Fruit fly (Drosophila melanogaster) whole organism, prepupa: ENCODE measurements around the gene Cdc42.

ENCODE experiments used
- Blimp-1 ChIP-seq: fragments of 200-800 bp; sonication (Bioruptor generic); optimal IDR thresholded peaks from 3 replicates; lab custom pipeline; 2017; ENCODE audit warnings: missing biosample characterization, missing genetic modification characterization, mild to moderate bottlenecking, moderate library complexity, missing genetic modification reagents
- CG10631 ChIP-seq: fragments of 200-800 bp; sonication (Bioruptor generic); optimal IDR thresholded peaks from 2 replicates; lab custom pipeline; 2016; ENCODE audit warnings: missing biosample characterization, missing genetic modification characterization
- CG10669 ChIP-seq: fragments of 200-800 bp; sonication (Bioruptor generic); optimal IDR thresholded peaks from 3 replicates; lab custom pipeline; 2018; ENCODE audit warnings: missing biosample characterization, mild to moderate bottlenecking, missing genetic modification characterization, moderate library complexity
- CG11294 ChIP-seq: fragments of 200-800 bp; sonication (Bioruptor generic); IDR thresholded peaks from 2 replicates; pipeline ENCODE4 v1.3.6; 2022; ENCODE audit warnings: missing biosample characterization, missing genetic modification characterization
- CG1621 ChIP-seq: fragments of 200-800 bp; sonication (Bioruptor generic); optimal IDR thresholded peaks from 3 replicates; lab custom pipeline; 2018; ENCODE audit warnings: missing biosample characterization, mild to moderate bottlenecking, missing genetic modification characterization
- CG16779 ChIP-seq: fragments of 200-800 bp; sonication (Bioruptor generic); optimal IDR thresholded peaks from 3 replicates; lab custom pipeline; 2017; ENCODE audit warnings: missing biosample characterization, mild to moderate bottlenecking, missing genetic modification characterization
- CG3032 ChIP-seq: fragments of 200-800 bp; optimal IDR thresholded peaks from 2 replicates; lab custom pipeline; 2019; ENCODE audit warnings: missing biosample characterization, mild to moderate bottlenecking, missing genetic modification characterization, moderate library complexity
- CG32006 ChIP-seq: fragments of 200-800 bp; sonication (Bioruptor generic); optimal IDR thresholded peaks from 3 replicates; lab custom pipeline; 2017; ENCODE audit warnings: missing biosample characterization, mild to moderate bottlenecking, missing genetic modification characterization
- CG3919 ChIP-seq: fragments of 200-800 bp; sonication (Bioruptor generic); optimal IDR thresholded peaks from 3 replicates; lab custom pipeline; 2016; ENCODE audit warnings: missing biosample characterization, missing genetic modification characterization
- CG4318 ChIP-seq: fragments of 200-800 bp; sonication (Bioruptor generic); optimal IDR thresholded peaks from 3 replicates; lab custom pipeline; 2017; ENCODE audit warnings: missing biosample characterization, mild to moderate bottlenecking, missing genetic modification characterization
- CG6163 ChIP-seq: fragments of 200-800 bp; sonication (Bioruptor generic); IDR thresholded peaks from 3 replicates; pipeline ENCODE4 v1.3.6; 2022; ENCODE audit warnings: missing biosample characterization, missing genetic modification characterization
- CG6276 ChIP-seq: fragments of 200-800 bp; sonication (Bioruptor generic); optimal IDR thresholded peaks from 2 replicates; lab custom pipeline; 2017; ENCODE audit warnings: missing biosample characterization, mild to moderate bottlenecking, missing genetic modification characterization
- CG6792 ChIP-seq: fragments of 200-800 bp; sonication (Bioruptor generic); optimal IDR thresholded peaks from 3 replicates; lab custom pipeline; 2016; ENCODE audit warnings: missing biosample characterization, missing genetic modification characterization
- CG6808 ChIP-seq: fragments of 200-800 bp; sonication (Bioruptor generic); optimal IDR thresholded peaks from 3 replicates; lab custom pipeline; 2017; ENCODE audit warnings: missing biosample characterization, missing genetic modification characterization, mild to moderate bottlenecking, moderate library complexity, missing genetic modification reagents
- CG6854 ChIP-seq: fragments of 200-800 bp; sonication (Bioruptor generic); optimal IDR thresholded peaks from 2 replicates; lab custom pipeline; 2017; ENCODE audit warnings: missing biosample characterization, mild to moderate bottlenecking, missing genetic modification characterization
- CG8119 ChIP-seq: fragments of 200-800 bp; sonication (Bioruptor generic); IDR thresholded peaks from 3 replicates; pipeline ENCODE4 v1.3.6; 2022; ENCODE audit warnings: missing biosample characterization, missing genetic modification characterization
- CG9139 ChIP-seq: fragments of 200-800 bp; sonication (Bioruptor generic); optimal IDR thresholded peaks from 3 replicates; lab custom pipeline; 2017; ENCODE audit warnings: missing biosample characterization, mild to moderate bottlenecking, missing genetic modification characterization
- Eip78C ChIP-seq: fragments of 200-800 bp; sonication (Bioruptor generic); peaks from one replicate; lab custom pipeline; 2016; ENCODE audit warnings: missing biosample characterization, missing genetic modification characterization
- Eip93F ChIP-seq: fragments of 200-800 bp; sonication (Bioruptor generic); optimal IDR thresholded peaks from 2 replicates; lab custom pipeline; 2016; ENCODE audit warnings: missing biosample characterization, mild to moderate bottlenecking, missing genetic modification characterization
- Ets21C ChIP-seq: fragments of 200-800 bp; sonication (Bioruptor generic); optimal IDR thresholded peaks from 3 replicates; lab custom pipeline; 2016; ENCODE audit warnings: missing biosample characterization, missing genetic modification characterization
- Ets96B ChIP-seq: fragments of 200-800 bp; optimal IDR thresholded peaks from 2 replicates; lab custom pipeline; 2019; ENCODE audit warnings: missing biosample characterization, mild to moderate bottlenecking, missing genetic modification characterization, moderate library complexity
- Hr39 ChIP-seq: fragments of 200-800 bp; sonication (Bioruptor generic); optimal IDR thresholded peaks from 2 replicates; lab custom pipeline; 2016; ENCODE audit warnings: missing biosample characterization, missing genetic modification characterization
- Hr4 ChIP-seq: fragments of 200-800 bp; sonication (Bioruptor generic); optimal IDR thresholded peaks from 3 replicates; lab custom pipeline; 2016; ENCODE audit warnings: missing biosample characterization, missing genetic modification characterization
- OdsH ChIP-seq: fragments of 200-800 bp; sonication (Bioruptor generic); optimal IDR thresholded peaks from 3 replicates; lab custom pipeline; 2016; ENCODE audit warnings: missing biosample characterization, missing genetic modification characterization
- Smox ChIP-seq: fragments of 200-800 bp; sonication (Bioruptor generic); optimal IDR thresholded peaks from 3 replicates; lab custom pipeline; 2016; ENCODE audit warnings: missing biosample characterization, missing genetic modification characterization
- Sox14 ChIP-seq: fragments of 200-800 bp; sonication (Bioruptor generic); optimal IDR thresholded peaks from 3 replicates; lab custom pipeline; 2016; ENCODE audit warnings: missing biosample characterization, missing genetic modification characterization
- Sox15 ChIP-seq: fragments of 200-800 bp; sonication (Bioruptor generic); optimal IDR thresholded peaks from 3 replicates; lab custom pipeline; 2016; ENCODE audit warnings: missing biosample characterization, missing genetic modification characterization
- achi ChIP-seq: fragments of 200-800 bp; sonication (Bioruptor generic); optimal IDR thresholded peaks from 3 replicates; lab custom pipeline; 2016; ENCODE audit warnings: missing biosample characterization, missing genetic modification characterization
- esn ChIP-seq: fragments of 200-800 bp; sonication (Bioruptor generic); optimal IDR thresholded peaks from 2 replicates; lab custom pipeline; 2016; ENCODE audit warnings: missing biosample characterization, mild to moderate bottlenecking, missing genetic modification characterization, moderate library complexity
- fd85E ChIP-seq: fragments of 200-800 bp; sonication (Bioruptor generic); optimal IDR thresholded peaks from 3 replicates; lab custom pipeline; 2016; ENCODE audit warnings: missing biosample characterization, missing genetic modification characterization
- lz ChIP-seq: fragments of 200-800 bp; sonication (Bioruptor generic); optimal IDR thresholded peaks from 3 replicates; lab custom pipeline; 2016; ENCODE audit warnings: missing biosample characterization, missing genetic modification characterization
- net ChIP-seq: fragments of 200-800 bp; sonication (Bioruptor generic); optimal IDR thresholded peaks from 3 replicates; lab custom pipeline; 2016; ENCODE audit warnings: missing biosample characterization, missing genetic modification characterization
- pdm3 ChIP-seq: fragments of 200-800 bp; sonication (Bioruptor generic); optimal IDR thresholded peaks from 3 replicates; lab custom pipeline; 2016; ENCODE audit warnings: missing biosample characterization, missing genetic modification characterization
- ss ChIP-seq, 2 experiments: fragments of 200-800 bp; sonication (Bioruptor generic); optimal IDR thresholded peaks; 2 replicates in 1 of 2; 3 replicates in 1 of 2; lab custom pipeline; 2017 to 2018; ENCODE audit warnings: mild to moderate bottlenecking in 2 of 2, missing biosample characterization in 2 of 2, missing genetic modification characterization in 2 of 2, moderate library complexity in 1 of 2
- topi ChIP-seq: fragments of 200-800 bp; sonication (Bioruptor generic); optimal IDR thresholded peaks from 3 replicates; lab custom pipeline; 2016; ENCODE audit warnings: missing biosample characterization, missing genetic modification characterization

The Cdc42 gene

dm6 chrX:19694792-19695558, 1.9 kb upstream of the Cdc42 start, which contains the start of gene CG14229 (continued):
- TF ChIP-seq CG6276: no peak
- no peak for TF ChIP-seq fd85E (GFP tag; lab: Kevin White, UChicago)
- no peak for TF ChIP-seq CG16779 (tag; lab: Kevin White, UChicago)
- TF ChIP-seq Sox15 (GFP tag; lab: Kevin White, UChicago): peak; percentile 19
- peak; percentile 43 for TF ChIP-seq CG32006 (GFP tag; lab: Kevin White, UChicago)
- TF ChIP-seq Hr39 (GFP tag; lab: Kevin White, UChicago): peak; percentile 34
- peak; percentile 44 for TF ChIP-seq OdsH (GFP tag; lab: Kevin White, UChicago)
- TF ChIP-seq CG4318 (GFP tag; lab: Kevin White, UChicago): no peak
- TF ChIP-seq CG10669 (GFP tag; lab: Kevin White, UChicago): peak; percentile 5
- TF ChIP-seq CG6163: peak; percentile 66
- no peak for TF ChIP-seq Eip93F (GFP tag; lab: Kevin White, UChicago)
- no peak for TF ChIP-seq CG3032 (tag; lab: Kevin White, UChicago)
- TF ChIP-seq pdm3 (GFP tag; lab: Kevin White, UChicago): peak; percentile 56
- TF ChIP-seq Ets21C (GFP tag; lab: Kevin White, UChicago): no peak
- TF ChIP-seq CG8119 (GFP tag; lab: Robert Waterston, UW): peak; percentile 35; the same call in 1 of the 3 replicates
- peak; percentile 47 for TF ChIP-seq topi
- TF ChIP-seq, all 60 proteins: peak for 28

DNA sequence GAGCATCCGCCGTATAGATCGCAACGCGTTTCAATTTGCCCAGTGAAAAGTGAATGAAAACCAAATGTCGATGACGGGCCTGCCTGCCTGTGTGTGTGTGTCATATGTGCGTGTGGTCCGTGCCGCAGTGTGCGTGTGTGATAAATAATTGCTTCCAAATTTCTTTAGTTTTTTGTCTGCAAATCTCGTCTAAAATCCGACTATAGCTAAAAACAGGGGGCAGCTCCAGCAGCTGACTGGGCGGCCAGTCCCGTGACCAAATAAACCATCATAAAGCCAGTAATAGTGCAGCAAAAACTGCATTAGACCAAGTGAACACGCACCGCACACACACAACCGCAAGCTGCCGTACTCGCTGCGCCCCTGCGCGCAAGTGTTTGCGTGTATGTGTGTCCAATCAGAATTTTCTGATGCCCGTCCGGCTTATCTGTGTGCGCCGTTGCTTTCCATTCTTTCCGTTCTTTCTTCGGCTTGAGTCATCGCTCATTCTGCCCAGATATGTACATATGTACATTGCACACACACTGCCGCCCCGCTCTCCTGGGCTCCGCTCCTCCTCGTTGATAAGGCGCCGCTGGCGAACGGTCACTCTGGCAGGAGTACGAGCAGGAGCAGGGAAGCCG, 475 bp downstream of the Cdc42 start:
- TF ChIP-seq Smox (GFP tag; lab: Kevin White, UChicago): no peak
- TF ChIP-seq lz (GFP tag; lab: Kevin White, UChicago): no peak
- TF ChIP-seq esn (GFP tag; lab: Kevin White, UChicago): peak; percentile 21
- TF ChIP-seq net (GFP tag; lab: Kevin White, UChicago): no peak
- no peak for TF ChIP-seq CG6808 (GFP tag; lab: Kevin White, UChicago)
- TF ChIP-seq CG6792 (GFP tag; lab: Kevin White, UChicago): no peak
- TF ChIP-seq Blimp-1: no peak
- TF ChIP-seq CG6854 (GFP tag; lab: Kevin White, UChicago): peak; percentile 10
- TF ChIP-seq Sox14 (GFP tag; lab: Kevin White, UChicago): peak; percentile 48
- TF ChIP-seq fd85E (GFP tag; lab: Kevin White, UChicago): no peak
- TF ChIP-seq Eip78C (GFP tag; lab: Kevin White, UChicago): peak; percentile 60
- no peak for TF ChIP-seq CG3032 (tag; lab: Kevin White, UChicago)
- TF ChIP-seq CG1621 (tag; lab: Kevin White, UChicago): peak; percentile 63
- TF ChIP-seq CG11294 (GFP tag; lab: Robert Waterston, UW): no peak
- peak; percentile 30 to 55 for TF ChIP-seq ss (GFP tag; optimal IDR thresholded peaks at IDR 0.05; lab: Kevin White, UChicago)
- TF ChIP-seq CG6163: 0 out of 3 replicates have a peak, but pooled peaks have one; percentile 24
- TF ChIP-seq topi: peak; percentile 31

DNA sequence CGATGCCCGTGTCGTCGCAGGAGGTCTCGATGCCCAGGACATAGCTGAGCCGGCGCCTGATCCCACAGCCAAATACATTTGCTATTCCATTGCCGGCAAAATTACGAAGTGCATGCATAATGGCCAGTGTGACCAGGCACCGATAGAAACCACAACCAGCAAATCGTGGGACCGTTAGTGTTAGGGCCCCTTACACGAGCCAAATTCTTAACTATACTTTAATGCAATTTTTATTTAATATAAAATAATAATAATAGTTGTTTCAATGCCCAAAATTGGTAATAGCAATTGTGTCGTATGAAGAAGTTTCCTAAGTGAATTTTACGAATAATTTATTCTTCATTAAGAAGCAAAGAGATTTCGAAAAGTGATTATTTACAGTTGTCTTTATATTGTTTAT, 4.7 kb downstream of the Cdc42 start, which contains the start of gene Tcs4:
Gene Tcs4, minus strand, starts transcription at position 145 of the 400 bp plus-strand sequence.
- TF ChIP-seq CG3919 (GFP tag; lab: Kevin White, UChicago) (no peak), Eip78C (GFP tag; lab: Kevin White, UChicago) (peak; percentile 67), Hr4 (GFP tag; lab: Kevin White, UChicago) (no peak), CG6163 (peak; percentile 43; the same call in 1 of the 3 replicates), esn (GFP tag; lab: Kevin White, UChicago) (peak; percentile 32), CG6792 (GFP tag; lab: Kevin White, UChicago) (no peak), CG10631 (GFP tag; lab: Kevin White, UChicago) (no peak), CG9139 (GFP tag; lab: Kevin White, UChicago) (no peak), Ets96B (tag; lab: Kevin White, UChicago) (no peak), CG3032 (tag; lab: Kevin White, UChicago) (peak; percentile 20), achi (GFP tag; lab: Kevin White, UChicago) (peak; percentile 21), Sox14 (GFP tag; lab: Kevin White, UChicago) (no peak)
